Fruit fly (Drosophila melanogaster) whole organism, embryonic: ENCODE data around the gene CG42305.

Source experiments
- ATbp ChIP-seq: fragments of 200-800 bp; sonication (Bioruptor generic); optimal IDR thresholded peaks from 2 replicates; lab custom pipeline; 2017; ENCODE audit warnings: missing biosample characterization, mild to moderate bottlenecking, missing genetic modification characterization, missing genetic modification reagents
- Ada2b ChIP-seq: fragments of 200-800 bp; sonication (Bioruptor generic); IDR thresholded peaks from 2 replicates; pipeline ENCODE4 v1.3.6; 2022; ENCODE audit warnings: missing biosample characterization, missing genetic modification characterization
- Asciz ChIP-seq: fragments of 200-800 bp; sonication (Bioruptor generic); optimal IDR thresholded peaks from 2 replicates; lab custom pipeline; 2017; ENCODE audit warnings: missing biosample characterization, mild to moderate bottlenecking, missing genetic modification characterization, missing genetic modification reagents
- Awh ChIP-seq: fragments of 200-800 bp; sonication (Bioruptor generic); IDR thresholded peaks from 2 replicates; pipeline ENCODE4, ENCODE4 v1.3.6; 2022; ENCODE audit warnings: missing biosample characterization, missing genetic modification characterization
- BEAF-32 ChIP-seq: fragments of 200-800 bp; sonication (Bioruptor generic); optimal IDR thresholded peaks from 3 replicates; lab custom pipeline; 2017; ENCODE audit warnings: missing biosample characterization, missing genetic modification characterization, mild to moderate bottlenecking, moderate library complexity, missing genetic modification reagents
- Bdp1 ChIP-seq: fragments of 200-800 bp; sonication (Bioruptor generic); optimal IDR thresholded peaks from 3 replicates; lab custom pipeline; 2016; ENCODE audit warnings: missing biosample characterization, missing genetic modification characterization
- CG10321 ChIP-seq: fragments of 200-800 bp; sonication (Bioruptor generic); IDR thresholded peaks from 2 replicates; pipeline ENCODE4 v1.3.6; 2022; ENCODE audit warnings: missing biosample characterization, missing genetic modification characterization
- CG10462 ChIP-seq: fragments of 200-800 bp; sonication (Bioruptor generic); optimal IDR thresholded peaks from 2 replicates; lab custom pipeline; 2016; ENCODE audit warnings: missing biosample characterization, missing genetic modification characterization
- CG11247 ChIP-seq: fragments of 200-800 bp; sonication (Bioruptor generic); IDR thresholded peaks from 2 replicates; pipeline ENCODE4 v1.3.6; 2022; ENCODE audit warnings: missing biosample characterization, missing genetic modification characterization
- CG11504 ChIP-seq: fragments of 200-800 bp; sonication (Bioruptor generic); optimal IDR thresholded peaks from 3 replicates; lab custom pipeline; 2019; ENCODE audit warnings: missing biosample characterization, mild to moderate bottlenecking, missing genetic modification characterization, moderate library complexity
- CG11695 ChIP-seq: fragments of 200-800 bp; sonication (Bioruptor generic); IDR thresholded peaks from 3 replicates; pipeline ENCODE4 v1.3.6; 2022; ENCODE audit warnings: missing biosample characterization, missing genetic modification characterization
- CG13624 ChIP-seq: fragments of 200-800 bp; sonication (Bioruptor generic); optimal IDR thresholded peaks from 2 replicates; lab custom pipeline; 2016; ENCODE audit warnings: missing biosample characterization, missing genetic modification characterization
- CG14965 ChIP-seq: fragments of 200-800 bp; sonication (Bioruptor generic); optimal IDR thresholded peaks from 2 replicates; lab custom pipeline; 2016; ENCODE audit warnings: missing biosample characterization, missing genetic modification characterization, borderline replicate concordance
- CG16815 ChIP-seq: fragments of 200-800 bp; sonication (Bioruptor generic); optimal IDR thresholded peaks from 3 replicates; lab custom pipeline; 2017; ENCODE audit warnings: missing biosample characterization, mild to moderate bottlenecking, missing genetic modification characterization
- CG17612 ChIP-seq: fragments of 200-800 bp; sonication (Bioruptor generic); IDR thresholded peaks from 2 replicates; pipeline ENCODE4 v1.3.6; 2022; ENCODE audit warnings: missing biosample characterization, missing genetic modification characterization
- CG2875 ChIP-seq: fragments of 200-800 bp; sonication (Bioruptor generic); optimal IDR thresholded peaks from 2 replicates; lab custom pipeline; 2017; ENCODE audit warnings: missing biosample characterization, mild to moderate bottlenecking, missing genetic modification characterization, missing genetic modification reagents
- CG33557 ChIP-seq: fragments of 200-800 bp; sonication (Bioruptor generic); optimal IDR thresholded peaks from 2 replicates; lab custom pipeline; 2019; ENCODE audit warnings: missing biosample characterization, mild to moderate bottlenecking, missing genetic modification characterization, moderate library complexity
- CG3847 ChIP-seq: fragments of 200-800 bp; sonication (Bioruptor generic); IDR thresholded peaks from 2 replicates; pipeline ENCODE4 v1.3.6; 2022; ENCODE audit warnings: missing biosample characterization, missing genetic modification characterization
- CG4404 ChIP-seq: fragments of 200-800 bp; sonication (Bioruptor generic); IDR thresholded peaks from 2 replicates; pipeline ENCODE4 v1.3.6; 2022; ENCODE audit warnings: missing biosample characterization, missing genetic modification characterization
- CG7987 ChIP-seq: fragments of 200-800 bp; sonication (Bioruptor generic); optimal IDR thresholded peaks from 2 replicates; lab custom pipeline; 2018; ENCODE audit warnings: missing biosample characterization, mild to moderate bottlenecking, missing genetic modification characterization, moderate library complexity
- CG8281 ChIP-seq: fragments of 200-800 bp; sonication (Bioruptor generic); optimal IDR thresholded peaks from 2 replicates; lab custom pipeline; 2018; ENCODE audit warnings: missing biosample characterization, mild to moderate bottlenecking, missing genetic modification characterization, moderate library complexity
- CG8290 ChIP-seq, 3 experiments: fragments of 200-800 bp; sonication (Bioruptor generic); optimal IDR thresholded peaks; 2 replicates each; lab custom pipeline; 2016 to 2019; ENCODE audit warnings: missing biosample characterization in 3 of 3, missing genetic modification characterization in 3 of 3, mild to moderate bottlenecking in 2 of 3, moderate library complexity in 1 of 3
- CG9797 ChIP-seq: fragments of 200-800 bp; sonication (Bioruptor generic); optimal IDR thresholded peaks from 3 replicates; lab custom pipeline; 2018; ENCODE audit warnings: missing biosample characterization, mild to moderate bottlenecking, missing genetic modification characterization
- CG9817 ChIP-seq: fragments of 200-800 bp; sonication (Bioruptor generic); optimal IDR thresholded peaks from 2 replicates; lab custom pipeline; 2018; ENCODE audit warnings: missing biosample characterization, mild to moderate bottlenecking, missing genetic modification characterization, moderate library complexity
- Ets65A ChIP-seq: fragments of 200-800 bp; sonication (Bioruptor generic); peaks from one replicate; lab custom pipeline; 2016; ENCODE audit warnings: missing biosample characterization, missing genetic modification characterization
- Hr51 ChIP-seq, 2 experiments: fragments of 200-800 bp; sonication (Bioruptor generic); optimal IDR thresholded peaks; 2 replicates in 1 of 2; 3 replicates in 1 of 2; lab custom pipeline; 2016 to 2018; ENCODE audit warnings: missing biosample characterization in 2 of 2, missing genetic modification characterization in 2 of 2, mild to moderate bottlenecking in 1 of 2, moderate library complexity in 1 of 2
- Mad ChIP-seq: fragments of 200-800 bp; sonication (Bioruptor generic); optimal IDR thresholded peaks from 2 replicates; lab custom pipeline; 2016; ENCODE audit warnings: missing biosample characterization, missing genetic modification characterization
- NK7.1 ChIP-seq: fragments of 200-800 bp; sonication (Bioruptor generic); optimal IDR thresholded peaks from 3 replicates; lab custom pipeline; 2016; ENCODE audit warnings: missing biosample characterization, missing genetic modification characterization
- Neu2 ChIP-seq: fragments of 200-800 bp; sonication (Bioruptor generic); optimal IDR thresholded peaks from 3 replicates; lab custom pipeline; 2016; ENCODE audit warnings: missing biosample characterization, missing genetic modification characterization, borderline replicate concordance
- Poxn ChIP-seq: fragments of 200-800 bp; sonication (Bioruptor generic); IDR thresholded peaks from 2 replicates; pipeline ENCODE4 v1.3.6; 2022; ENCODE audit warnings: missing biosample characterization, missing genetic modification characterization
- Usf ChIP-seq: fragments of 200-800 bp; sonication (Bioruptor generic); optimal IDR thresholded peaks from 2 replicates; lab custom pipeline; 2017; ENCODE audit warnings: missing genotype, missing biosample characterization, missing genetic modification characterization
- Xbp1 ChIP-seq: fragments of 200-800 bp; sonication (Bioruptor generic); optimal IDR thresholded peaks from 3 replicates; lab custom pipeline; 2016; ENCODE audit warnings: missing biosample characterization, mild to moderate bottlenecking, missing genetic modification characterization
- ase ChIP-seq: fragments of 200-800 bp; sonication (Bioruptor generic); IDR thresholded peaks from 3 replicates; pipeline ENCODE4 v1.3.6; 2022; ENCODE audit warnings: missing biosample characterization, missing genetic modification characterization
- bcd ChIP-seq: fragments of 200-800 bp; sonication (Bioruptor generic); optimal IDR thresholded peaks from 2 replicates; lab custom pipeline; 2017; ENCODE audit warnings: missing biosample characterization, mild to moderate bottlenecking, missing genetic modification characterization
- bsh ChIP-seq, 2 experiments: fragments of 200-800 bp; sonication (Bioruptor generic); optimal IDR thresholded peaks; 2 replicates each; lab custom pipeline; 2017 to 2018; ENCODE audit warnings: mild to moderate bottlenecking in 2 of 2, missing biosample characterization in 2 of 2, missing genetic modification characterization in 2 of 2, moderate library complexity in 1 of 2
- chinmo ChIP-seq: fragments of 200-800 bp; sonication (Bioruptor generic); IDR thresholded peaks from 4 replicates; pipeline ENCODE4 v1.3.6; 2022; ENCODE audit warnings: missing biosample characterization, missing genetic modification characterization; ENCODE audit not compliant: partially characterized antibody
- chm ChIP-seq: fragments of 200-800 bp; sonication (Bioruptor generic); IDR thresholded peaks from 2 replicates; pipeline ENCODE4 v1.3.6; 2022; ENCODE audit warnings: missing biosample characterization, missing genetic modification characterization
- ci ChIP-seq: fragments of 200-800 bp; sonication (Bioruptor generic); IDR thresholded peaks from 3 replicates; pipeline ENCODE4 v1.3.6; 2022; ENCODE audit warnings: missing biosample characterization, missing genetic modification characterization
- crp ChIP-seq, 2 experiments: fragments of 200-800 bp; sonication (Bioruptor generic); optimal IDR thresholded peaks; 2 replicates in 1 of 2; 3 replicates in 1 of 2; lab custom pipeline; 2017; ENCODE audit warnings: missing biosample characterization in 2 of 2, missing genetic modification characterization in 2 of 2, mild to moderate bottlenecking in 1 of 2, moderate library complexity in 1 of 2
- gcm ChIP-seq: fragments of 200-800 bp; sonication (Bioruptor generic); optimal IDR thresholded peaks from 2 replicates; lab custom pipeline; 2019; ENCODE audit warnings: missing biosample characterization, mild to moderate bottlenecking, missing genetic modification characterization, moderate library complexity
- h ChIP-seq: fragments of >200 bp; optimal IDR thresholded peaks from 2 replicates; lab custom pipeline; 2017
- ham ChIP-seq: fragments of 200-800 bp; sonication (Bioruptor generic); IDR thresholded peaks from 2 replicates; pipeline ENCODE4 v1.3.6; 2022; ENCODE audit warnings: missing biosample characterization, missing genetic modification characterization
- mam ChIP-seq: fragments of 200-800 bp; sonication (Bioruptor generic); optimal IDR thresholded peaks from 3 replicates; lab custom pipeline; 2016; ENCODE audit warnings: missing biosample characterization, missing genetic modification characterization
- schlank ChIP-seq: fragments of 200-800 bp; sonication (Bioruptor generic); optimal IDR thresholded peaks from 2 replicates; lab custom pipeline; 2018; ENCODE audit warnings: missing biosample characterization, mild to moderate bottlenecking, missing genetic modification characterization
- sens-2 ChIP-seq: fragments of 200-800 bp; sonication (Bioruptor generic); IDR thresholded peaks from 2 replicates; pipeline ENCODE4 v1.3.6; 2022; ENCODE audit warnings: missing biosample characterization, missing genetic modification characterization
- sisA ChIP-seq: fragments of 200-800 bp; sonication (Bioruptor generic); IDR thresholded peaks from 2 replicates; pipeline ENCODE4 v1.3.6; 2022; ENCODE audit warnings: missing biosample characterization, missing genetic modification characterization
- z ChIP-seq: fragments of 200-800 bp; sonication (Bioruptor generic); IDR thresholded peaks from 3 replicates; pipeline ENCODE4 v1.3.6; 2022; ENCODE audit warnings: missing biosample characterization, missing genetic modification characterization

CG42305 gene

DNA sequence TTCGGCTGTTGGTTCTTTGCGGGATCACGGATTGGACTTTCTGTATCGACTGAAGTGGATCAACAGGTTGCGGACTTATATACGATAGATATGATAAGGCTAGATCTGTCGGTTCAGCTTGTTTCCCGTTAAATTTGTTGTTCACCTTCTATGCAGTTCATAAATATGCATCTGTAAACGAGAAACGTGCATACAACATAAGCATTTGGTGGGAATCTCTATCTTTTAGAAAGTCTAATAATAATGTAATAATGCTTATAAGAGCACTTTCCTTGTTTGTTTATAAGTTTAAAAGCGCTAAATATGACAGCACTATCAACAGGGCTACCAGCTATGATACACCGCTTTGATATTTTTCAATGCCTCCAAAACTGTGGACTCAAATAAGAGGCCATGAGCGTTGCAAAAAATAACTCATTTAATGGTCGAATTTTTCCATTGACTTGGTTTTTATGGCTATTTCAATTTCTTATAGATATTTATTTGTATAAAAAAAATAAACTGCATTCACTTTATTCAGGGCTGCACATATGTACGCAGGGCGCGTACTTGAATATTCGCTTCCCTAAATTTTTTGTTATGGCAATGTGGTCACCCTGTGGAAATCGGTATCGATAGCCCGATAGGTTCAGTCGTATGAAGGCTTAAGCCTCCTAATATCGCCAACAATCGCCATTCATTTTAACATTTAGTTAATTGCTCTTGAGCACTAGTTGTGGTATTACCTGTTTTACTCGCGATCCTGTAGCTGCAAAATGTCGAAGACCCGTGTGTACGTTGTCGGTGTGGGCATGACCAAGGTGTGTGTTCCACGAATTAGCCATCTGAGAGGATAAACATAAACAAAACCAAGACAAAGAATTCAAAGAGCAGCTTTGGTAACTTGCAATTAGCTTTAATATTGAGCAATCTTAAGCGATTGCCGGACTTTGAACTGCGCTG is 18.4 kb downstream of the CG42305 start, which contains the start of the genes CG17597 and ScpX (continued):
- TF ChIP-seq crp (GFP tag; optimal IDR thresholded peaks at IDR 0.05; lab: Kevin White, UChicago) (no peak), Asciz (GFP tag; lab: Kevin White, UChicago) (peak; percentile 47), z (GFP tag; lab: Robert Waterston, UW) (no peak), sens-2 (GFP tag; lab: Robert Waterston, UW) (no peak), CG2875 (GFP tag; lab: Kevin White, UChicago) (peak; percentile 35), ase (GFP tag; lab: Robert Waterston, UW) (0 out of 3 replicates have a peak, but pooled peaks have one; percentile 43), CG33557 (peak; percentile 64), ci (GFP tag; lab: Robert Waterston, UW) (peak; percentile 59; the same call in 1 of the 3 replicates), chinmo (GFP tag; lab: Robert Waterston, UW) (peak; percentile 90; the same call in 3 of the 4 replicates), schlank (no peak), CG13624 (GFP tag; lab: Kevin White, UChicago) (peak; percentile 65), Ets65A (peak; percentile 93), CG7987 (GFP tag; lab: Kevin White, UChicago) (no peak), sisA (GFP tag; lab: Robert Waterston, UW) (peak; percentile 59), Ada2b (peak; percentile 51), CG4404 (GFP tag; lab: Robert Waterston, UW) (peak; percentile 35; the same call in 1 of the 2 replicates), Mad (GFP tag; lab: Kevin White, UChicago) (peak; percentile 50), bcd (GFP tag; lab: Kevin White, UChicago) (peak; percentile 77), ATbp (GFP tag; lab: Kevin White, UChicago) (no peak), Usf (GFP tag; lab: Kevin White, UChicago) (peak; percentile 24), Neu2 (GFP tag; lab: Kevin White, UChicago) (peak; percentile 49), CG17612 (GFP tag; lab: Robert Waterston, UW) (no peak), CG11247 (GFP tag; lab: Robert Waterston, UW) (0 out of 2 replicates have a peak, but pooled peaks have one; percentile 24), Awh (GFP tag; lab: Robert Waterston, UW) (no peak), Hr51 (GFP tag; optimal IDR thresholded peaks at IDR 0.05; lab: Kevin White, UChicago) (peak; percentile 13 to 58), Bdp1 (GFP tag; lab: Kevin White, UChicago) (peak; percentile 13), mam (GFP tag; lab: Kevin White, UChicago) (peak; percentile 69), CG8290 (GFP tag; optimal IDR thresholded peaks at IDR 0.05; lab: Kevin White, UChicago) (peak; percentile 53), CG8290 (tag; optimal IDR thresholded peaks at IDR 0.05; lab: Kevin White, UChicago) (peak; percentile 1 to 58), CG3847 (GFP tag; lab: Robert Waterston, UW) (peak; percentile 55), h (no peak), CG8281 (tag; lab: Kevin White, UChicago) (peak; percentile 34), Poxn (GFP tag; lab: Robert Waterston, UW) (no peak), CG9797 (GFP tag; lab: Kevin White, UChicago) (peak; percentile 34), bsh (GFP tag; optimal IDR thresholded peaks at IDR 0.05; lab: Kevin White, UChicago) (peak; percentile 48 to 56), Xbp1 (GFP tag; lab: Kevin White, UChicago) (peak; percentile 70), CG11695 (GFP tag; lab: Robert Waterston, UW) (0 out of 3 replicates have a peak, but pooled peaks have one; percentile 20), CG16815 (GFP tag; lab: Kevin White, UChicago) (peak; percentile 26), BEAF-32 (GFP tag; lab: Kevin White, UChicago) (peak; percentile 81), CG9817 (tag; lab: Kevin White, UChicago) (peak; percentile 76), CG11504 (tag; lab: Kevin White, UChicago) (peak; percentile 75), gcm (peak; percentile 6), NK7.1 (no peak), CG14965 (GFP tag; lab: Kevin White, UChicago) (no peak), ham (no peak), CG10462 (GFP tag; lab: Kevin White, UChicago) (peak; percentile 23), chm (GFP tag; lab: Robert Waterston, UW) (no peak), CG10321 (GFP tag; lab: Robert Waterston, UW) (0 out of 2 replicates have a peak, but pooled peaks have one; percentile 28)
